Fruit fly (Drosophila melanogaster) whole organism, embryonic: ENCODE data around the gene mthl9.
A peak's percentile ranks its signal among the peaks of the same experiment; 100 is the strongest.

Source experiments
- Abd-B ChIP-seq: fragments of 200-800 bp; sonication (Bioruptor generic); optimal IDR thresholded peaks from 2 replicates; lab custom pipeline; 2018; ENCODE audit warnings: missing biosample characterization, mild to moderate bottlenecking, missing genetic modification characterization, moderate library complexity
- CG10267 ChIP-seq: fragments of 200-800 bp; sonication (Bioruptor generic); optimal IDR thresholded peaks from 2 replicates; lab custom pipeline; 2018; ENCODE audit warnings: missing biosample characterization, mild to moderate bottlenecking, missing genetic modification characterization, moderate library complexity
- CG10462 ChIP-seq: fragments of 200-800 bp; sonication (Bioruptor generic); optimal IDR thresholded peaks from 2 replicates; lab custom pipeline; 2016; ENCODE audit warnings: missing biosample characterization, missing genetic modification characterization
- CG10543 ChIP-seq: fragments of 200-800 bp; sonication (Bioruptor generic); optimal IDR thresholded peaks from 3 replicates; lab custom pipeline; 2017; ENCODE audit warnings: missing biosample characterization, mild to moderate bottlenecking, missing genetic modification characterization, moderate library complexity
- CG10654 ChIP-seq: fragments of 200-800 bp; sonication (Bioruptor generic); optimal IDR thresholded peaks from 2 replicates; lab custom pipeline; 2016; ENCODE audit warnings: missing biosample characterization, missing genetic modification characterization
- CG11247 ChIP-seq: fragments of 200-800 bp; sonication (Bioruptor generic); IDR thresholded peaks from 2 replicates; pipeline ENCODE4 v1.3.6; 2022; ENCODE audit warnings: missing biosample characterization, missing genetic modification characterization
- CG14860 ChIP-seq: fragments of 200-800 bp; sonication (Bioruptor generic); IDR thresholded peaks from 3 replicates; pipeline ENCODE4 v1.3.6; 2022; ENCODE audit warnings: missing biosample characterization, missing genetic modification characterization; ENCODE audit not compliant: partially characterized antibody
- CG15269 ChIP-seq: fragments of 200-800 bp; sonication (Bioruptor generic); optimal IDR thresholded peaks from 2 replicates; lab custom pipeline; 2018; ENCODE audit warnings: missing biosample characterization, mild to moderate bottlenecking, missing genetic modification characterization, moderate library complexity
- CG17359 ChIP-seq: fragments of 200-800 bp; sonication (Bioruptor generic); optimal IDR thresholded peaks from 3 replicates; lab custom pipeline; 2018; ENCODE audit warnings: missing biosample characterization, mild to moderate bottlenecking, missing genetic modification characterization, moderate library complexity
- CG18764 ChIP-seq: fragments of 200-800 bp; sonication (Bioruptor generic); optimal IDR thresholded peaks from 3 replicates; lab custom pipeline; 2016; ENCODE audit warnings: missing biosample characterization, missing genetic modification characterization
- CG3065 ChIP-seq: fragments of 200-800 bp; sonication (Bioruptor generic); optimal IDR thresholded peaks from 2 replicates; lab custom pipeline; 2016; ENCODE audit warnings: missing biosample characterization, missing genetic modification characterization
- CG3281 ChIP-seq: fragments of 200-800 bp; sonication (Bioruptor generic); optimal IDR thresholded peaks from 3 replicates; lab custom pipeline; 2017; ENCODE audit warnings: missing biosample characterization, mild to moderate bottlenecking, missing genetic modification characterization
- CG3726 ChIP-seq: fragments of 200-800 bp; sonication (Bioruptor generic); IDR thresholded peaks from 3 replicates; pipeline ENCODE4, ENCODE4 v1.3.6; 2022; ENCODE audit warnings: missing biosample characterization, missing genetic modification characterization
- CG6813 ChIP-seq: fragments of 200-800 bp; sonication (Bioruptor generic); optimal IDR thresholded peaks from 2 replicates; lab custom pipeline; 2017; ENCODE audit warnings: missing biosample characterization, missing genetic modification characterization, mild to moderate bottlenecking, moderate library complexity, missing genetic modification reagents
- CG6854 ChIP-seq: fragments of 200-800 bp; sonication (Bioruptor generic); optimal IDR thresholded peaks from 3 replicates; lab custom pipeline; 2017; ENCODE audit warnings: missing biosample characterization, mild to moderate bottlenecking, missing genetic modification characterization
- CG7271 ChIP-seq: fragments of 200-800 bp; sonication (Bioruptor generic); optimal IDR thresholded peaks from 2 replicates; lab custom pipeline; 2018; ENCODE audit warnings: missing biosample characterization, mild to moderate bottlenecking, missing genetic modification characterization, moderate library complexity
- Camta ChIP-seq: fragments of 200-800 bp; sonication (Bioruptor generic); optimal IDR thresholded peaks from 2 replicates; lab custom pipeline; 2016; ENCODE audit warnings: missing biosample characterization, missing genetic modification characterization
- CrebB ChIP-seq: fragments of 200-800 bp; sonication (Bioruptor generic); optimal IDR thresholded peaks from 3 replicates; lab custom pipeline; 2018; ENCODE audit warnings: missing biosample characterization, mild to moderate bottlenecking, missing genetic modification characterization
- HLH3B ChIP-seq: fragments of 200-800 bp; sonication (Bioruptor generic); IDR thresholded peaks from 2 replicates; pipeline ENCODE4 v1.3.6; 2022; ENCODE audit warnings: missing biosample characterization, missing genetic modification characterization
- Hr51 ChIP-seq, 2 experiments: fragments of 200-800 bp; sonication (Bioruptor generic); optimal IDR thresholded peaks; 2 replicates in 1 of 2; 3 replicates in 1 of 2; lab custom pipeline; 2016 to 2018; ENCODE audit warnings: missing biosample characterization in 2 of 2, missing genetic modification characterization in 2 of 2, mild to moderate bottlenecking in 1 of 2, moderate library complexity in 1 of 2
- MBD-R2 ChIP-seq: fragments of 200-800 bp; sonication (Bioruptor generic); IDR thresholded peaks from 2 replicates; pipeline ENCODE4 v1.3.6; 2022; ENCODE audit warnings: missing biosample characterization, missing genetic modification characterization
- Nf-YA ChIP-seq: fragments of 200-800 bp; sonication (Bioruptor generic); IDR thresholded peaks from 2 replicates; pipeline ENCODE4 v1.3.6; 2022; ENCODE audit warnings: missing biosample characterization, missing genetic modification characterization
- Spps ChIP-seq: fragments of 200-800 bp; sonication (Bioruptor generic); optimal IDR thresholded peaks from 2 replicates; lab custom pipeline; 2018; ENCODE audit warnings: missing biosample characterization, mild to moderate bottlenecking, missing genetic modification characterization
- Taf1 ChIP-seq: fragments of 200-800 bp; sonication (Bioruptor generic); IDR thresholded peaks from 2 replicates; pipeline ENCODE4 v1.3.6; 2022; ENCODE audit warnings: missing biosample characterization, missing genetic modification characterization
- Xrp1 ChIP-seq: fragments of 200-800 bp; sonication (Bioruptor generic); IDR thresholded peaks from 2 replicates; pipeline ENCODE4 v1.3.6; 2022; ENCODE audit warnings: missing biosample characterization, missing genetic modification characterization
- amos ChIP-seq: fragments of 200-800 bp; sonication (Bioruptor generic); IDR thresholded peaks from 2 replicates; pipeline ENCODE4 v1.3.6; 2022; ENCODE audit warnings: missing biosample characterization, missing genetic modification characterization; ENCODE audit not compliant: partially characterized antibody
- bab2 ChIP-seq: fragments of 200-800 bp; sonication (Bioruptor generic); optimal IDR thresholded peaks from 2 replicates; lab custom pipeline; 2016; ENCODE audit warnings: missing biosample characterization, missing genetic modification characterization
- caup ChIP-seq: fragments of 200-800 bp; sonication (Bioruptor generic); optimal IDR thresholded peaks from 3 replicates; lab custom pipeline; 2017; ENCODE audit warnings: missing biosample characterization, mild to moderate bottlenecking, missing genetic modification characterization, moderate library complexity; ENCODE audit not compliant: severe bottlenecking
- chm ChIP-seq: fragments of 200-800 bp; sonication (Bioruptor generic); IDR thresholded peaks from 2 replicates; pipeline ENCODE4 v1.3.6; 2022; ENCODE audit warnings: missing biosample characterization, missing genetic modification characterization
- croc ChIP-seq: fragments of 200-800 bp; sonication (Bioruptor generic); conservative IDR thresholded peaks from 3 replicates; pipeline ENCODE4 v1.3.6; 2022; ENCODE audit warnings: missing biosample characterization, missing genetic modification characterization
- crol ChIP-seq: fragments of 200-800 bp; sonication (Bioruptor generic); IDR thresholded peaks from 2 replicates; pipeline ENCODE4 v1.3.6; 2022; ENCODE audit warnings: missing biosample characterization, missing genetic modification characterization
- da ChIP-seq: fragments of 200-800 bp; sonication (Bioruptor generic); optimal IDR thresholded peaks from 2 replicates; lab custom pipeline; 2016; ENCODE audit warnings: missing biosample characterization, missing genetic modification characterization
- en ChIP-seq: fragments of 200-800 bp; sonication (Bioruptor generic); optimal IDR thresholded peaks from 2 replicates; lab custom pipeline; 2016; ENCODE audit warnings: missing biosample characterization, missing genetic modification characterization
- esg ChIP-seq: fragments of 200-800 bp; sonication (Bioruptor generic); conservative IDR thresholded peaks from 2 replicates; pipeline ENCODE4 v1.3.6; 2022; ENCODE audit warnings: missing biosample characterization, missing genetic modification characterization
- gcm ChIP-seq: fragments of 200-800 bp; sonication (Bioruptor generic); optimal IDR thresholded peaks from 2 replicates; lab custom pipeline; 2019; ENCODE audit warnings: missing biosample characterization, mild to moderate bottlenecking, missing genetic modification characterization, moderate library complexity
- ham ChIP-seq: fragments of 200-800 bp; sonication (Bioruptor generic); IDR thresholded peaks from 2 replicates; pipeline ENCODE4 v1.3.6; 2022; ENCODE audit warnings: missing biosample characterization, missing genetic modification characterization
- hkb ChIP-seq, 2 experiments: fragments of 200-800 bp in 1 of 2; fragments of >200 bp in 1 of 2; sonication (Bioruptor generic) in 1 of 2; IDR thresholded peaks in 1 of 2; optimal IDR thresholded peaks in 1 of 2; 2 replicates each; pipeline versions ENCODE4 v1.3.6 to Lab custom; 2017 to 2022; ENCODE audit warnings: missing biosample characterization in 1 of 2, missing genetic modification characterization in 1 of 2
- kay ChIP-seq: fragments of 200-800 bp; sonication (Bioruptor generic); optimal IDR thresholded peaks from 2 replicates; lab custom pipeline; 2016; ENCODE audit warnings: missing biosample characterization, missing genetic modification characterization
- luna ChIP-seq: fragments of 200-800 bp; sonication (Bioruptor generic); optimal IDR thresholded peaks from 2 replicates; lab custom pipeline; 2016; ENCODE audit warnings: missing biosample characterization, missing genetic modification characterization
- mirr ChIP-seq: fragments of 200-800 bp; sonication (Bioruptor generic); optimal IDR thresholded peaks from 3 replicates; lab custom pipeline; 2018; ENCODE audit warnings: missing biosample characterization, mild to moderate bottlenecking, missing genetic modification characterization
- mld ChIP-seq: fragments of 200-800 bp; sonication (Bioruptor generic); IDR thresholded peaks from 3 replicates; pipeline ENCODE4 v1.3.6; 2022; ENCODE audit warnings: missing biosample characterization, missing genetic modification characterization; ENCODE audit not compliant: partially characterized antibody
- onecut ChIP-seq: fragments of 200-800 bp; sonication (Bioruptor generic); IDR thresholded peaks from 2 replicates; pipeline ENCODE4 v1.3.6; 2022; ENCODE audit warnings: missing biosample characterization, missing genetic modification characterization
- org-1 ChIP-seq: fragments of 200-800 bp; sonication (Bioruptor generic); optimal IDR thresholded peaks from 2 replicates; lab custom pipeline; 2017; ENCODE audit warnings: missing biosample characterization, missing genetic modification characterization
- otp ChIP-seq: fragments of 200-800 bp; sonication (Bioruptor generic); IDR thresholded peaks from 3 replicates; pipeline ENCODE4, ENCODE4 v1.3.6; 2022; ENCODE audit warnings: missing biosample characterization, missing genetic modification characterization
- phol ChIP-seq: fragments of 200-800 bp; sonication (Bioruptor generic); optimal IDR thresholded peaks from 3 replicates; lab custom pipeline; 2018; ENCODE audit warnings: missing biosample characterization, mild to moderate bottlenecking, missing genetic modification characterization, moderate library complexity
- prd ChIP-seq, 3 experiments: fragments of >200 bp in 2 of 3; fragments of 200-800 bp in 1 of 3; sonication (Bioruptor generic) in 1 of 3; optimal IDR thresholded peaks in 2 of 3; IDR thresholded peaks in 1 of 3; 2 replicates in 2 of 3; 3 replicates in 1 of 3; pipeline versions ENCODE4 v1.3.6 to Lab custom; 2017 to 2022; ENCODE audit warnings: missing biosample characterization in 1 of 3, missing genetic modification characterization in 1 of 3
- sima ChIP-seq: fragments of 200-800 bp; sonication (Bioruptor generic); optimal IDR thresholded peaks from 2 replicates; lab custom pipeline; 2016; ENCODE audit warnings: missing biosample characterization, missing genetic modification characterization

mthl9 gene

dm6 chr3L:377222-378071, 45.3 kb upstream of the mthl9 start (continued):
- TF ChIP-seq CG17359 (tag; lab: Kevin White, UChicago) (peak; percentile 91), bab2 (GFP tag; lab: Kevin White, UChicago) (peak; percentile 9), sima (GFP tag; lab: Kevin White, UChicago) (no peak), amos (GFP tag; lab: Robert Waterston, UW) (no peak), Abd-B (GFP tag; lab: Kevin White, UChicago) (peak; percentile 65), Nf-YA (no peak), crol (GFP tag; lab: Robert Waterston, UW) (no peak), MBD-R2 (GFP tag; lab: Robert Waterston, UW) (peak; percentile 48; the same call in 1 of the 2 replicates), CG10267 (peak; percentile 88), CG6854 (GFP tag; lab: Kevin White, UChicago) (peak; percentile 91), ham (GFP tag; lab: Robert Waterston, UW) (0 out of 2 replicates have a peak, but pooled peaks have one; percentile 23), CrebB (tag; lab: Kevin White, UChicago) (peak; percentile 76), CG10462 (GFP tag; lab: Kevin White, UChicago) (peak; percentile 82), CG10543 (GFP tag; lab: Kevin White, UChicago) (peak; percentile 92), chm (GFP tag; lab: Robert Waterston, UW) (no peak), onecut (peak; percentile 71), otp (GFP tag; lab: Robert Waterston, UW) (peak; percentile 48; the same call in 1 of the 3 replicates), CG14860 (GFP tag; lab: Robert Waterston, UW) (0 out of 3 replicates have a peak, but pooled peaks have one; percentile 3), Camta (GFP tag; lab: Kevin White, UChicago) (no peak), CG3281 (GFP tag; lab: Kevin White, UChicago) (peak; percentile 96), CG11247 (peak; percentile 55; the same call in 1 of the 2 replicates), CG10654 (GFP tag; lab: Kevin White, UChicago) (peak; percentile 73), kay (peak; percentile 33), Xrp1 (peak; percentile 88), HLH3B (GFP tag; lab: Robert Waterston, UW) (peak; percentile 76), luna (GFP tag; lab: Kevin White, UChicago) (no peak), esg (GFP tag; lab: Robert Waterston, UW) (peak; percentile 65; the same call in 1 of the 2 replicates), hkb (optimal IDR thresholded peaks at IDR 0.05; lab: Kevin White, UChicago) (no peak), hkb (GFP tag; IDR thresholded peaks at IDR 0.05; lab: Robert Waterston, UW) (peak; percentile 90), gcm (GFP tag; lab: Kevin White, UChicago) (peak; percentile 92), phol (tag; lab: Kevin White, UChicago) (peak; percentile 94), da (GFP tag; lab: Kevin White, UChicago) (no peak), en (no peak), CG6813 (GFP tag; lab: Kevin White, UChicago) (peak; percentile 93), mirr (no peak), CG15269 (tag; lab: Kevin White, UChicago) (peak; percentile 93), croc (peak; percentile 69), Taf1 (GFP tag; lab: Robert Waterston, UW) (peak; percentile 54), caup (GFP tag; lab: Kevin White, UChicago) (peak; percentile 90), CG3726 (GFP tag; lab: Robert Waterston, UW) (peak; percentile 63; the same call in 2 of the 3 replicates), Hr51 (GFP tag; optimal IDR thresholded peaks at IDR 0.05; lab: Kevin White, UChicago) (peak; percentile 26 to 93), mld (GFP tag; lab: Robert Waterston, UW) (0 out of 3 replicates have a peak, but pooled peaks have one; percentile 34), org-1 (peak; percentile 86), CG7271 (tag; lab: Kevin White, UChicago) (peak; percentile 40), CG3065 (peak; percentile 21), CG18764 (peak; percentile 75), Spps (peak; percentile 86), prd (optimal IDR thresholded peaks at IDR 0.05; lab: Kevin White, UChicago) (no peak), prd (GFP tag; IDR thresholded peaks at IDR 0.05; lab: Robert Waterston, UW) (peak; percentile 72)
